Fruit fly (Drosophila melanogaster) whole organism, adult: ENCODE results near the gene CG10669.

Source experiments
- CG12768 ChIP-seq: fragments of 200-800 bp; sonication (Bioruptor generic); optimal IDR thresholded peaks from 2 replicates; lab custom pipeline; 2017; ENCODE audit warnings: missing biosample characterization, missing genetic modification characterization, mild to moderate bottlenecking, moderate library complexity, missing genetic modification reagents
- tj ChIP-seq: fragments of 200-800 bp; sonication (Bioruptor generic); optimal IDR thresholded peaks from 3 replicates; lab custom pipeline; 2017; ENCODE audit warnings: missing biosample characterization, mild to moderate bottlenecking, missing genetic modification characterization, moderate library complexity

DNA sequence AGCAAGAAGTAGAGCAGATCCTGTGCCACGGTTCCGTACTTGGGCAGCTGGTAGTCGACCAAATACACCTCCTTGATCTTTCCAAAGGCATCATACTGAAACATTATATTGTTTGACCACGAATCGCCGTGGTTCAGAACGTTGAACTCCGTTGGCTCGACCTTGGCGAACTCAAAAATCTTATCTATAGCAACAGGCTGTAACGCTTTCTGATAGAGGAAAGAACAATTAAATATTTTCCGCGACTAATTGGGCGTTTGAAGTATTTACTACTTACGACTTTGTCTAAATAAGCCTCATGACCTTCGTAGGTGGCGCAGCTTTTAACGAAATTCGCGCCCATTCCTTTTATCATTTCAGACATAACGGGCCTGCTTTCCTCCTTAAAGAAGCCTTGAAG is 13.4 kb downstream of the CG10669 start:
- TF ChIP-seq tj (GFP tag; lab: Kevin White, UChicago): no peak
- no peak for TF ChIP-seq CG12768 (GFP tag; lab: Kevin White, UChicago)
